Worm (Caenorhabditis elegans) whole organism, L4/young adult: ENCODE results near the gene cat-1.

Source experiments
- W03F9.2 ChIP-seq: fragments of 150-350 bp; optimal IDR thresholded peaks from 2 replicates; lab custom pipeline; 2014; ENCODE audit warnings: missing biosample characterization, missing genetic modification characterization
- dao-5 ChIP-seq: sonication (generic microtip); optimal IDR thresholded peaks from 2 replicates; lab custom pipeline; 2016; ENCODE audit warnings: missing genotype, missing genetic modification characterization, moderate library complexity, missing compliant biosample characterization
- him-1 ChIP-seq: sonication (generic microtip); optimal IDR thresholded peaks from 2 replicates; lab custom pipeline; 2016; ENCODE audit warnings: missing genotype, missing genetic modification reagents, missing genetic modification characterization, missing compliant biosample characterization

DNA sequence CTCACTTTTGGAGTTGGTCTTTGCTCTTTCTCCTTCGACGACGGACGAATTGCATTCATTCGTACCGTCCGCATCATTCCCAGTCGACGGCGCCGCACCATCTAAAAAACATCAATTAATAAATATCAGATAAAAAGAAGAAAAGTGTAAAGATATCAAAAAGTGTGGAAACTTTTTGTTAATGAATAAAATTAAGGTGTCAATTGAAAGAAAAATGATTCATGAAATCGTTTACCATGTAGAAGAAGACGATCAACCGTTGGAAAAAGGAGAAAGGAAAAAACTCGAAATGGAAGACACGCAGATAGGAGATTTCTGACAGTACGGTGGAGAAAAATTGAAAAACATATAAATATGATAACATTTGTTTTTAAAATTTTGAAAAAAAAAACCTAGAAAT is 30.4 kb downstream of the cat-1 start, which contains the start of gene set-19:
- no peak for TF ChIP-seq W03F9.2 (tag; lab: Kevin White, UChicago)
- TF ChIP-seq him-1 (tag; lab: Kevin White, UChicago), result no peak
- TF ChIP-seq dao-5 (tag; lab: Kevin White, UChicago), result no peak
